Worm (Caenorhabditis elegans): ENCODE measurements around the gene C07A9.12.

C07A9.12 gene

DNA sequence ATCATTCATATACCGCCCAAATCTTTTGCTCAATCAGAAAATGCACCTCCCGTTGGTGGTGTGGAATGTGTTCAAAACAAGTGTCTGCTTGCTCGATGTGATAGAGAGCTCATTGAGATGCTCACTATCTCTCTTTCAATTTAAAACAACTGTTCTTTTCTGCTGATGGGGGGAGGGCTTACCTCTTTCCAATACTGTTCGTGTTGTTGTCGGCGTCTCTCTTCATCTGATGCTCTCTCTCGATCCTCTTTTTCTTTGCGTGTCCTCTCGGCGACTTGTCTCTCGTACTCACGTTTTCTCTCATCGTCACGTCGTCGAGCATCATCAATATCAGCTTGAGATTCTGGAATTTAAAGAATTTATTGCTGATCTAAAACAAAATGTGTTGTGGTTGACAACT lies 14.6 kb upstream of the C07A9.12 start:
- TF ChIP-seq tra-4 (tag; optimal IDR thresholded peaks at IDR 0.05) (no peak), aly-1 (tag; optimal IDR thresholded peaks at IDR 0.05) (no peak), ceh-36 (tag; optimal IDR thresholded peaks at IDR 0.05) (no peak), hnd-1 (tag; optimal IDR thresholded peaks at IDR 0.05) (no peak), pes-1 (GFP tag; IDR thresholded peaks at IDR 0.05) (no peak), ets-7 (tag; optimal IDR thresholded peaks at IDR 0.05) (no peak), hmbx-1 (tag; optimal IDR thresholded peaks at IDR 0.05) (no peak), F13C5.2 (tag; optimal IDR thresholded peaks at IDR 0.05) (no peak), hmg-4 (GFP tag; optimal IDR thresholded peaks at IDR 0.05) (no peak), sea-1 (GFP tag; conservative IDR thresholded peaks at IDR 0.05) (no peak), tbx-11 (GFP tag; IDR thresholded peaks at IDR 0.05) (no peak), ama-1 (optimal IDR thresholded peaks at IDR 0.05) (no peak), flt-1 (GFP tag; IDR thresholded peaks at IDR 0.05) (no peak), scrt-1 (GFP tag; IDR thresholded peaks at IDR 0.05) (no peak), tbx-37 (GFP tag; conservative IDR thresholded peaks at IDR 0.05) (no peak), B0310.2 (tag; optimal IDR thresholded peaks at IDR 0.05) (no peak), ceh-13 (GFP tag; optimal IDR thresholded peaks at IDR 0.05) (no peak)

DNA sequence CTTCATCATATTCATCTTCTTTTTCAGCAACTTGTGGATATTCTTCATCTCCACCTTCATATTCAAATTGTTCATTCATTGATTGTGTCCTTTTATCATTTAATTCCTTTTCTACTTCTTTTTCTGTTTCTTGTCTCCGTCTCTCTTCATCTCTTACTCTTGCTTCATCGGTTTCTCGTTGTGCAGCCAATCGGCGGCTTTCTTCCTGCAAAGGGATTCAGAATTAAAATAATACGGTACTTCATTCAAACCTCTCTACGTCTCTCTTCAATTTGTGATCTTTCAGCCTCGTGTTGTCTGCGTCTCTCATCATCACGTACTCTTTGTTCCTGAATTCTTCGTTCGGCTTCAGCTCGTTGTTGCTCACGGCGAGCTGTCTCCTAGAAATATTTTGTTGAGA lies 13.3 kb upstream of the C07A9.12 start:
- TF ChIP-seq hmg-4 (GFP tag; optimal IDR thresholded peaks at IDR 0.05) (no peak), pes-1 (GFP tag; IDR thresholded peaks at IDR 0.05) (no peak), F13C5.2 (tag; optimal IDR thresholded peaks at IDR 0.05) (no peak), ceh-36 (tag; optimal IDR thresholded peaks at IDR 0.05) (no peak), B0310.2 (tag; optimal IDR thresholded peaks at IDR 0.05) (no peak), ceh-13 (GFP tag; optimal IDR thresholded peaks at IDR 0.05) (no peak), ets-7 (tag; optimal IDR thresholded peaks at IDR 0.05) (no peak), hnd-1 (tag; optimal IDR thresholded peaks at IDR 0.05) (no peak), tbx-37 (GFP tag; conservative IDR thresholded peaks at IDR 0.05) (no peak), hmbx-1 (tag; optimal IDR thresholded peaks at IDR 0.05) (no peak)

DNA sequence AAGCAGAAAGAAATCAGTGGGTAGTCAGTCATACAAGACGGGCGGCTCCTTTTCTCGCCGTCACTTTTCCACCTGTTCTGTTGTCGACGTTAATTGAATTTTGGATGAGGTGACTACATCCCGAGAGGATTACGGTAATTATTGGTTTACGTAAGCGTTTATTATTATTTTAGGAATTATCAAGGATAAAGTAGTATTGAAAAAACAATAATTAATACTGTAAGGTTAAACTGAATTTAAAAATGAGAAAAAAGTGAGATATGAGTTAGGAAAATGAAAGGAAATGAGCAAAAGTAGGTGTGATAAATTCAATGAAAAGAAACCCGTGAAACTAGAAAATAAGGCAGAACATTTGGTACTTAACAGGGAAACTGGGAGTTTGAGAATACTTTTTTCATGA lies 11.6 kb upstream of the C07A9.12 start, which contains the start of gene hlh-4:
Gene hlh-4 (minus strand): TSS at position 101 of the 400 bp plus-strand sequence.
- TF ChIP-seq ceh-13 (GFP tag; optimal IDR thresholded peaks at IDR 0.05) (no peak), F13C5.2 (tag; optimal IDR thresholded peaks at IDR 0.05) (no peak), hmbx-1 (tag; optimal IDR thresholded peaks at IDR 0.05) (no peak), ceh-36 (tag; optimal IDR thresholded peaks at IDR 0.05) (no peak), tra-4 (tag; optimal IDR thresholded peaks at IDR 0.05) (no peak), scrt-1 (GFP tag; IDR thresholded peaks at IDR 0.05) (no peak), B0310.2 (tag; optimal IDR thresholded peaks at IDR 0.05) (no peak), pes-1 (GFP tag; IDR thresholded peaks at IDR 0.05) (no peak), hnd-1 (tag; optimal IDR thresholded peaks at IDR 0.05) (no peak), aly-1 (tag; optimal IDR thresholded peaks at IDR 0.05) (no peak), ama-1 (optimal IDR thresholded peaks at IDR 0.05) (no peak), tbx-37 (GFP tag; conservative IDR thresholded peaks at IDR 0.05) (no peak), hmg-4 (GFP tag; optimal IDR thresholded peaks at IDR 0.05) (no peak), sea-1 (GFP tag; conservative IDR thresholded peaks at IDR 0.05) (no peak), flt-1 (GFP tag; IDR thresholded peaks at IDR 0.05) (no peak), ets-7 (tag; optimal IDR thresholded peaks at IDR 0.05) (no peak), tbx-11 (GFP tag; IDR thresholded peaks at IDR 0.05) (no peak)

DNA sequence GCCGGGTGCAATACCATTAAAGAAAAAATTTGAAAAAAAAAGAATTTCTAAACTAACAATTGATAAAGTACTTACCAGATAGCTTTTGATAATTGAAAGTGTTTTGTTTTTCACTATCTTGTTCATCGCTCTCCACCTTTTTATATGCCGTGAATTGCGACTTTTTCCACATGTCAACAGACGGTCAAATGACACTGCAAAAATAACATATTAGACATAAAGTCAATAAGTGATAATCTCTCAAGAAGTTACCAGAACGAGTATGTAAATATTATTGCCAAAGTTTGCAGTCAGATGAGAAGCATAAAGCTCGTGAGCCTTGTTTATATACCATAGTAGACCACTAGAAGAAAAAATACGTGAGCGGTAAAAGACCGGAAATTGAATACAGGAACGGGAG lies 8.5 kb upstream of the C07A9.12 start, which contains the start of gene dao-6:
Gene dao-6 (minus strand): TSS at position 345 of the 400 bp plus-strand sequence.
- no peak for TF ChIP-seq tbx-11 (GFP tag; IDR thresholded peaks at IDR 0.05)
- no peak for TF ChIP-seq pes-1 (GFP tag; IDR thresholded peaks at IDR 0.05)
- no peak for TF ChIP-seq hnd-1 (tag; optimal IDR thresholded peaks at IDR 0.05)

DNA sequence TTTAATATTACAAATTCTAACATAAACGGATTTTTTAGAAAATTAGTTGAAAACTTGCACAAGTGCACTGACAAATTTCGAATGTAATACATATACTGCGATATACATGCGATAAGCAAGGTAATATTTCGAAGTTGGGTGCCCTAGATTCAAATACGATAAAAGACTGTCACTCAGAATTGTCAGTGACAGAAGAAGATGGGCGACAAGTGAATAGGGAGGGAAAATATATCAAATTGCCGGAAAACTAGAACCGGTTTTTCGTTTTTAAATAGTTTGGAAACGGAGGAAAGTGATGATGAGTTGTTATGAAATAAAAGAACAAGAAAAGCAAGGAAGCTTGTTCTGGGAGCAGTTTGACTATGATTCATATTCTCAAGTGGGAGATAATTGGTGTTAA lies 6.7 kb upstream of the C07A9.12 start:
- no peak for TF ChIP-seq flt-1 (GFP tag; IDR thresholded peaks at IDR 0.05)
- TF ChIP-seq F13C5.2 (tag; optimal IDR thresholded peaks at IDR 0.05): no peak
- TF ChIP-seq tbx-11 (GFP tag; IDR thresholded peaks at IDR 0.05): no peak
- TF ChIP-seq ceh-36 (tag; optimal IDR thresholded peaks at IDR 0.05): no peak

DNA sequence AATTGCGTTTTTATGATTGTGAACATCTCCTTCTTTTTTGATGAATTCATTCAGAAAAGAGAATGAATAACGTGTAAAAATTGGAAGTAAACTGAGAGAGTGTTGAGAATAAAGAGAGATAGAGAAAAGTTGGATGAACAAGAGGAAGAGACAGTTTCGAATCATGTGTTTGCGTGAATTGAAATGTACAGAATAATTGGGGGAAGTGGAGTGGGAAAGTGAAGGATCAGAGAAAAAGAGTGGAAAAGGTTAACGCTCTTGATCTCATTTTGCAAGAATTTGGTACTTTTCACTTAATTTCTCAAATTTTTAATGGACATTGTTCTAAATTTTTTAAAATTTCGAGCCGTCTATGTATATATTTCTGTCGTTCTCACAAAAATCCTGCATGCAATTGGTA lies 6.0 kb upstream of the C07A9.12 start:
- TF ChIP-seq hnd-1 (tag; optimal IDR thresholded peaks at IDR 0.05) (no peak), hmg-4 (GFP tag; optimal IDR thresholded peaks at IDR 0.05) (no peak), tbx-11 (GFP tag; IDR thresholded peaks at IDR 0.05) (no peak), B0310.2 (tag; optimal IDR thresholded peaks at IDR 0.05) (no peak), hmbx-1 (tag; optimal IDR thresholded peaks at IDR 0.05) (no peak), tbx-37 (GFP tag; conservative IDR thresholded peaks at IDR 0.05) (no peak), sea-1 (GFP tag; conservative IDR thresholded peaks at IDR 0.05) (no peak), flt-1 (GFP tag; IDR thresholded peaks at IDR 0.05) (no peak), ets-7 (tag; optimal IDR thresholded peaks at IDR 0.05) (no peak)

DNA sequence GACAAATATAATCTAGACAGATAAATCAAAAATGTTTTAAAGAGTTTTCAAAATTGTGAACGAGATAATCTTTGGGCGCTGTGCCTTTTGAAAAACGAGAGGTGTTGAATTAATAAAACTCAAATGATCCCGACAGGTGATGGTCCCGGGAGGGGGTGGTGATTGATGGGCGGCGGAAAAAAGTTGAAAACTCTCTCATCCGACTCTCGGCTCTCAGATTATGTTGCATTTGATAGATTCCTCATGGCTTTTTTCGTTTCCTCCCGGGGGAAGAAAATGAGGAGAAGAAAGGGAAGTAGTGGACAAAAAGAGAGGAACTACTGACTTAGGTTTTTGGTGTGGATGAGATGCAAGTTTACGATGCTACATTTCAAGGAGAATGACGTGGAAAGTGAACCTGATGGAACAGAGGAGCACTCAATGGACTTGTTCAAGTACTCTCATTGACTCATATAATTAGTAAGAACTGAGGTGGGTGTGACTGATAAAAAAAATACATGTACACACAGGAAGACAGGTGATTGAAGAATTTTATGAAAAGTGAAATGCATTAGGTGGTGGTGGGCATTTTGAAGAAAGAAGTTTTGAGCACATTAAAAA lies 4.1 kb upstream of the C07A9.12 start:
- TF ChIP-seq hnd-1 (tag; optimal IDR thresholded peaks at IDR 0.05) (no peak), tbx-11 (GFP tag; IDR thresholded peaks at IDR 0.05) (no peak), aly-1 (tag; optimal IDR thresholded peaks at IDR 0.05) (no peak), hmbx-1 (tag; optimal IDR thresholded peaks at IDR 0.05) (no peak), F13C5.2 (tag; optimal IDR thresholded peaks at IDR 0.05) (no peak), B0310.2 (tag; optimal IDR thresholded peaks at IDR 0.05) (no peak), pes-1 (GFP tag; IDR thresholded peaks at IDR 0.05) (no peak), ceh-36 (tag; optimal IDR thresholded peaks at IDR 0.05) (no peak), hmg-4 (GFP tag; optimal IDR thresholded peaks at IDR 0.05) (no peak), tra-4 (tag; optimal IDR thresholded peaks at IDR 0.05) (no peak), flt-1 (GFP tag; IDR thresholded peaks at IDR 0.05) (no peak), sea-1 (GFP tag; conservative IDR thresholded peaks at IDR 0.05) (no peak), ama-1 (optimal IDR thresholded peaks at IDR 0.05) (no peak), ets-7 (tag; optimal IDR thresholded peaks at IDR 0.05) (no peak), ceh-13 (GFP tag; optimal IDR thresholded peaks at IDR 0.05) (no peak), tbx-37 (GFP tag; conservative IDR thresholded peaks at IDR 0.05) (no peak)

DNA sequence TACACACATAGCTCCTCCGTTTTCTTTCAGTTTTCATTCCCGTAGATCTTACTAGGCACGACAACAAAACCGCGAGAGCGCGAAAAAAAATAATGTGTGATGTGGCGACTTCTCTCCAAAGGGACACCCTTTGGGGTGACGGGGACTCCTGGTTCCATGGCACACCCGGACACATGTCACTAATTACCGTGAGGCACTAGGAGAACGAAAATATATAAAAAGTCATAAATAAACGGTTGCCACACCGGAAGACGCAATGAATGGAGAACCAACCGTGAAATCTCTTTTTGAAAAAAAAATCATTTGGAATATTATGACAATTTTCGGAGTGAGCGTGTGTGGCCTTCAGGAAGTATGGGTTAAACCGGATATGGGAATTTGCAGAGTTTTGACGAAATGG lies 3.1 kb upstream of the C07A9.12 start:
- no peak for TF ChIP-seq ceh-36 (tag; optimal IDR thresholded peaks at IDR 0.05)
- no peak for TF ChIP-seq sea-1 (GFP tag; conservative IDR thresholded peaks at IDR 0.05)
- no peak for TF ChIP-seq aly-1 (tag; optimal IDR thresholded peaks at IDR 0.05)
